Fruit fly (Drosophila melanogaster) whole organism, embryonic: ENCODE results near the gene Bacc.

Source experiments
- Adf1 ChIP-seq: fragments of 200-800 bp; sonication (Bioruptor generic); IDR thresholded peaks from 2 replicates; pipeline ENCODE4 v1.3.6; 2022; ENCODE audit warnings: missing biosample characterization, missing genetic modification characterization
- BtbVII ChIP-seq: fragments of 200-800 bp; sonication (Bioruptor generic); optimal IDR thresholded peaks from 3 replicates; lab custom pipeline; 2017; ENCODE audit warnings: missing biosample characterization, mild to moderate bottlenecking, missing genetic modification characterization
- Bteb2 ChIP-seq: fragments of 200-800 bp; sonication (Bioruptor generic); optimal IDR thresholded peaks from 2 replicates; lab custom pipeline; 2016; ENCODE audit warnings: missing biosample characterization, missing genetic modification characterization
- CG10979 ChIP-seq: fragments of 200-800 bp; sonication (Bioruptor generic); optimal IDR thresholded peaks from 2 replicates; lab custom pipeline; 2018; ENCODE audit warnings: missing biosample characterization, mild to moderate bottlenecking, missing genetic modification characterization, moderate library complexity
- CG13624 ChIP-seq: fragments of 200-800 bp; sonication (Bioruptor generic); optimal IDR thresholded peaks from 2 replicates; lab custom pipeline; 2016; ENCODE audit warnings: missing biosample characterization, missing genetic modification characterization
- CG14965 ChIP-seq: fragments of 200-800 bp; sonication (Bioruptor generic); optimal IDR thresholded peaks from 2 replicates; lab custom pipeline; 2016; ENCODE audit warnings: missing biosample characterization, missing genetic modification characterization, borderline replicate concordance
- CG18476 ChIP-seq: fragments of 200-800 bp; sonication (Bioruptor generic); optimal IDR thresholded peaks from 2 replicates; lab custom pipeline; 2016; ENCODE audit warnings: missing biosample characterization, mild to moderate bottlenecking, missing genetic modification characterization
- CG34376 ChIP-seq: fragments of 200-800 bp; sonication (Bioruptor generic); optimal IDR thresholded peaks from 2 replicates; lab custom pipeline; 2018; ENCODE audit warnings: missing biosample characterization, mild to moderate bottlenecking, missing genetic modification characterization
- CG4282 ChIP-seq: fragments of 200-800 bp; sonication (Bioruptor generic); optimal IDR thresholded peaks from 2 replicates; lab custom pipeline; 2016; ENCODE audit warnings: missing biosample characterization, missing genetic modification characterization
- CG4424 ChIP-seq: fragments of 200-800 bp; sonication (Bioruptor generic); optimal IDR thresholded peaks from 3 replicates; lab custom pipeline; 2016; ENCODE audit warnings: missing biosample characterization, missing genetic modification characterization
- CG4617 ChIP-seq: fragments of 200-800 bp; sonication (Bioruptor generic); optimal IDR thresholded peaks from 3 replicates; lab custom pipeline; 2016; ENCODE audit warnings: missing biosample characterization, missing genetic modification characterization, borderline replicate concordance
- CG4854 ChIP-seq: fragments of 200-800 bp; sonication (Bioruptor generic); optimal IDR thresholded peaks from 2 replicates; lab custom pipeline; 2016; ENCODE audit warnings: missing biosample characterization, missing genetic modification characterization, inconsistent platforms
- CG5245 ChIP-seq: fragments of 200-800 bp; sonication (Bioruptor generic); optimal IDR thresholded peaks from 3 replicates; lab custom pipeline; 2016; ENCODE audit warnings: missing biosample characterization, missing genetic modification characterization
- CG6272 ChIP-seq: fragments of 200-800 bp; sonication (Bioruptor generic); IDR thresholded peaks from 2 replicates; pipeline ENCODE4 v1.3.6; 2022; ENCODE audit warnings: missing biosample characterization, missing genetic modification characterization
- CG6854 ChIP-seq: fragments of 200-800 bp; sonication (Bioruptor generic); optimal IDR thresholded peaks from 3 replicates; lab custom pipeline; 2017; ENCODE audit warnings: missing biosample characterization, mild to moderate bottlenecking, missing genetic modification characterization
- CG8281 ChIP-seq: fragments of 200-800 bp; sonication (Bioruptor generic); optimal IDR thresholded peaks from 2 replicates; lab custom pipeline; 2018; ENCODE audit warnings: missing biosample characterization, mild to moderate bottlenecking, missing genetic modification characterization, moderate library complexity
- CG8388 ChIP-seq: fragments of 200-800 bp; sonication (Bioruptor generic); optimal IDR thresholded peaks from 2 replicates; lab custom pipeline; 2019; ENCODE audit warnings: missing biosample characterization, mild to moderate bottlenecking, missing genetic modification characterization, moderate library complexity
- CTCF ChIP-seq: fragments of 200-800 bp; sonication (Bioruptor generic); optimal IDR thresholded peaks from 2 replicates; lab custom pipeline; 2017; ENCODE audit warnings: missing biosample characterization, mild to moderate bottlenecking, missing genetic modification characterization, moderate library complexity
- Camta ChIP-seq: fragments of 200-800 bp; sonication (Bioruptor generic); optimal IDR thresholded peaks from 2 replicates; lab custom pipeline; 2016; ENCODE audit warnings: missing biosample characterization, missing genetic modification characterization
- CrebB ChIP-seq: fragments of 200-800 bp; sonication (Bioruptor generic); optimal IDR thresholded peaks from 3 replicates; lab custom pipeline; 2018; ENCODE audit warnings: missing biosample characterization, mild to moderate bottlenecking, missing genetic modification characterization
- Deaf1 ChIP-seq: fragments of 200-800 bp; optimal IDR thresholded peaks from 3 replicates; lab custom pipeline; 2019; ENCODE audit warnings: missing biosample characterization, mild to moderate bottlenecking, missing genetic modification characterization, moderate library complexity
- Dp ChIP-seq: fragments of 200-800 bp; sonication (Bioruptor generic); optimal IDR thresholded peaks from 2 replicates; lab custom pipeline; 2018; ENCODE audit warnings: missing biosample characterization, mild to moderate bottlenecking, missing genetic modification characterization, moderate library complexity
- HLH3B ChIP-seq: fragments of 200-800 bp; sonication (Bioruptor generic); IDR thresholded peaks from 2 replicates; pipeline ENCODE4 v1.3.6; 2022; ENCODE audit warnings: missing biosample characterization, missing genetic modification characterization
- Hey ChIP-seq: fragments of 200-800 bp; sonication (Bioruptor generic); optimal IDR thresholded peaks from 3 replicates; lab custom pipeline; 2018; ENCODE audit warnings: missing biosample characterization, mild to moderate bottlenecking, missing genetic modification characterization
- Hr3 ChIP-seq: fragments of 200-800 bp; sonication (Bioruptor generic); optimal IDR thresholded peaks from 3 replicates; lab custom pipeline; 2016; ENCODE audit warnings: missing biosample characterization, missing genetic modification characterization
- Myb ChIP-seq: fragments of 200-800 bp; sonication (Bioruptor generic); optimal IDR thresholded peaks from 2 replicates; lab custom pipeline; 2016; ENCODE audit warnings: missing biosample characterization, missing genetic modification characterization
- Six4 ChIP-seq: fragments of 200-800 bp; sonication (Bioruptor generic); optimal IDR thresholded peaks from 2 replicates; lab custom pipeline; 2016; ENCODE audit warnings: missing biosample characterization, missing genetic modification characterization
- Ssrp ChIP-seq: fragments of 200-800 bp; sonication (Bioruptor generic); optimal IDR thresholded peaks from 2 replicates; lab custom pipeline; 2018; ENCODE audit warnings: missing biosample characterization, mild to moderate bottlenecking, missing genetic modification characterization, moderate library complexity
- bcd ChIP-seq: fragments of 200-800 bp; sonication (Bioruptor generic); optimal IDR thresholded peaks from 2 replicates; lab custom pipeline; 2017; ENCODE audit warnings: missing biosample characterization, mild to moderate bottlenecking, missing genetic modification characterization
- br ChIP-seq: fragments of >200 bp; optimal IDR thresholded peaks from 2 replicates; lab custom pipeline; 2017
- crc ChIP-seq: fragments of 200-800 bp; sonication (Bioruptor generic); optimal IDR thresholded peaks from 2 replicates; lab custom pipeline; 2016; ENCODE audit warnings: missing biosample characterization, missing genetic modification characterization
- croc ChIP-seq: fragments of 200-800 bp; sonication (Bioruptor generic); conservative IDR thresholded peaks from 3 replicates; pipeline ENCODE4 v1.3.6; 2022; ENCODE audit warnings: missing biosample characterization, missing genetic modification characterization
- da ChIP-seq: fragments of 200-800 bp; sonication (Bioruptor generic); optimal IDR thresholded peaks from 2 replicates; lab custom pipeline; 2016; ENCODE audit warnings: missing biosample characterization, missing genetic modification characterization
- dm ChIP-seq: fragments of 200-800 bp; sonication (Bioruptor generic); optimal IDR thresholded peaks from 3 replicates; lab custom pipeline; 2016; ENCODE audit warnings: missing biosample characterization, missing genetic modification characterization
- dysf ChIP-seq: fragments of 200-800 bp; sonication (Bioruptor generic); IDR thresholded peaks from 3 replicates; pipeline ENCODE4 v1.3.6; 2022; ENCODE audit warnings: missing biosample characterization, missing genetic modification characterization
- fd96Cb ChIP-seq: fragments of 200-800 bp; sonication (Bioruptor generic); optimal IDR thresholded peaks from 2 replicates; lab custom pipeline; 2018; ENCODE audit warnings: missing biosample characterization, mild to moderate bottlenecking, missing genetic modification characterization, moderate library complexity
- ftz-f1 ChIP-seq: fragments of 200-800 bp; sonication (Bioruptor generic); optimal IDR thresholded peaks from 2 replicates; lab custom pipeline; 2016; ENCODE audit warnings: missing biosample characterization, missing genetic modification characterization
- gsb-n ChIP-seq: fragments of 200-800 bp; sonication (Bioruptor generic); optimal IDR thresholded peaks from 3 replicates; lab custom pipeline; 2018; ENCODE audit warnings: missing biosample characterization, mild to moderate bottlenecking, missing genetic modification characterization
- hth ChIP-seq: fragments of >200 bp; optimal IDR thresholded peaks from 2 replicates; lab custom pipeline; 2017; ENCODE audit warnings: inconsistent platforms
- lilli ChIP-seq: fragments of 200-800 bp; sonication (Bioruptor generic); optimal IDR thresholded peaks from 3 replicates; lab custom pipeline; 2016; ENCODE audit warnings: missing biosample characterization, missing genetic modification characterization
- maf-S ChIP-seq: fragments of 200-800 bp; sonication (Bioruptor generic); optimal IDR thresholded peaks from 2 replicates; lab custom pipeline; 2016; ENCODE audit warnings: missing biosample characterization, missing genetic modification characterization
- odd ChIP-seq: fragments of 200-800 bp; sonication (Bioruptor generic); optimal IDR thresholded peaks from 2 replicates; lab custom pipeline; 2017; ENCODE audit warnings: missing biosample characterization, mild to moderate bottlenecking, missing genetic modification characterization
- pita ChIP-seq: fragments of 200-800 bp; sonication (Bioruptor generic); optimal IDR thresholded peaks from 2 replicates; lab custom pipeline; 2017; ENCODE audit warnings: missing biosample characterization, mild to moderate bottlenecking, missing genetic modification characterization
- run ChIP-seq: fragments of 200-800 bp; sonication (Bioruptor generic); optimal IDR thresholded peaks from 3 replicates; lab custom pipeline; 2018; ENCODE audit warnings: missing biosample characterization, mild to moderate bottlenecking, missing genetic modification characterization
- schlank ChIP-seq: fragments of 200-800 bp; sonication (Bioruptor generic); optimal IDR thresholded peaks from 2 replicates; lab custom pipeline; 2018; ENCODE audit warnings: missing biosample characterization, mild to moderate bottlenecking, missing genetic modification characterization
- shn ChIP-seq: fragments of 200-800 bp; sonication (Bioruptor generic); optimal IDR thresholded peaks from 3 replicates; lab custom pipeline; 2016; ENCODE audit warnings: missing biosample characterization, missing genetic modification characterization
- sna ChIP-seq: fragments of 200-800 bp; sonication (Bioruptor generic); IDR thresholded peaks from 2 replicates; pipeline ENCODE4 v1.3.6; 2022; ENCODE audit warnings: missing biosample characterization, missing genetic modification characterization; ENCODE audit not compliant: partially characterized antibody
- sug ChIP-seq: fragments of 200-800 bp; optimal IDR thresholded peaks from 2 replicates; lab custom pipeline; 2019; ENCODE audit warnings: missing biosample characterization, mild to moderate bottlenecking, missing genetic modification characterization, moderate library complexity
- vvl ChIP-seq: fragments of 200-800 bp; sonication (Bioruptor generic); IDR thresholded peaks from 2 replicates; pipeline ENCODE4 v1.3.6; 2022; ENCODE audit warnings: missing biosample characterization, missing genetic modification characterization
- zf30C ChIP-seq: fragments of 200-800 bp; sonication (Bioruptor generic); optimal IDR thresholded peaks from 3 replicates; lab custom pipeline; 2018; ENCODE audit warnings: missing biosample characterization, mild to moderate bottlenecking, missing genetic modification characterization
- zfh1 ChIP-seq: fragments of 200-800 bp; sonication (Bioruptor generic); IDR thresholded peaks from 3 replicates; pipeline ENCODE4 v1.3.6; 2022; ENCODE audit warnings: missing biosample characterization, missing genetic modification characterization

The Bacc gene

dm6 chr2L:2750337-2751084 is 1.7 kb upstream of the Bacc start (continued):
- TF ChIP-seq CG5245 (GFP tag; lab: Kevin White, UChicago) (peak; percentile 63), dm (peak; percentile 44), CG8281 (tag; lab: Kevin White, UChicago) (peak; percentile 65), CG34376 (GFP tag; lab: Kevin White, UChicago) (peak; percentile 76), HLH3B (no peak), gsb-n (tag; lab: Kevin White, UChicago) (peak; percentile 73), fd96Cb (tag; lab: Kevin White, UChicago) (peak; percentile 74), pita (no peak), Camta (peak; percentile 69), dysf (no peak), hth (no peak), shn (GFP tag; lab: Kevin White, UChicago) (peak; percentile 72), CG4424 (GFP tag; lab: Kevin White, UChicago) (peak; percentile 72), maf-S (GFP tag; lab: Kevin White, UChicago) (peak; percentile 78), Six4 (GFP tag; lab: Kevin White, UChicago) (peak; percentile 72), Dp (GFP tag; lab: Kevin White, UChicago) (peak; percentile 0), Hey (tag; lab: Kevin White, UChicago) (no peak), CG10979 (peak; percentile 81), CG4617 (GFP tag; lab: Kevin White, UChicago) (peak; percentile 8), Myb (peak; percentile 64), CTCF (GFP tag; lab: Kevin White, UChicago) (no peak), Hr3 (peak; percentile 48), CG4282 (GFP tag; lab: Kevin White, UChicago) (peak; percentile 60), vvl (GFP tag; lab: Robert Waterston, UW) (no peak), CG6272 (GFP tag; lab: Robert Waterston, UW) (peak; percentile 75), br (lab: Kevin White, UChicago) (no peak), Ssrp (peak; percentile 60), CrebB (peak; percentile 77), sna (GFP tag; lab: Robert Waterston, UW) (no peak), CG8388 (GFP tag; lab: Kevin White, UChicago) (peak; percentile 48), da (peak; percentile 62), sug (peak; percentile 65), lilli (peak; percentile 90), CG6854 (GFP tag; lab: Kevin White, UChicago) (peak; percentile 76), Deaf1 (tag; lab: Kevin White, UChicago) (peak; percentile 86), Bteb2 (peak; percentile 73), crc (GFP tag; lab: Kevin White, UChicago) (peak; percentile 83), CG18476 (peak; percentile 48), zf30C (GFP tag; lab: Kevin White, UChicago) (peak; percentile 96), bcd (peak; percentile 85), run (no peak), odd (GFP tag; lab: Kevin White, UChicago) (peak; percentile 67), schlank (tag; lab: Kevin White, UChicago) (peak; percentile 77), zfh1 (GFP tag; lab: Robert Waterston, UW) (no peak), ftz-f1 (GFP tag; lab: Kevin White, UChicago) (no peak), CG14965 (GFP tag; lab: Kevin White, UChicago) (peak; percentile 61), croc (GFP tag; lab: Robert Waterston, UW) (peak; percentile 42; the same call in 2 of the 3 replicates), Adf1 (GFP tag; lab: Robert Waterston, UW) (no peak), BtbVII (GFP tag; lab: Kevin White, UChicago) (peak; percentile 88), CG4854 (GFP tag; lab: Kevin White, UChicago) (peak; percentile 58), CG13624 (GFP tag; lab: Kevin White, UChicago) (peak; percentile 90)
